Worm (Caenorhabditis elegans) whole organism, young adult: ENCODE data around the gene tbg-1.
A peak's percentile ranks its signal among the peaks of the same experiment; 100 is the strongest.

Source experiments
- B0261.1 ChIP-seq: sonication (generic microtip); optimal IDR thresholded peaks from 2 replicates; lab custom pipeline; 2016; ENCODE audit warnings: mild to moderate bottlenecking, missing genetic modification characterization, moderate library complexity, missing compliant biosample characterization
- D2030.7 ChIP-seq: fragments of 200-800 bp; sonication (Bioruptor generic); IDR thresholded peaks from 2 replicates; pipeline ENCODE4 v1.3.6; 2022; ENCODE audit warnings: missing genetic modification reagents, missing genetic modification characterization, missing compliant biosample characterization
- F23B12.7 ChIP-seq: sonication (generic microtip); optimal IDR thresholded peaks from 2 replicates; lab custom pipeline; 2017; ENCODE audit warnings: missing genetic modification characterization, mild to moderate bottlenecking, missing compliant biosample characterization, antibody characterized with exemption, moderate library complexity; ENCODE audit not compliant: insufficient read depth
- F39B2.1 ChIP-seq: fragments of 200-800 bp; sonication (Bioruptor generic); IDR thresholded peaks from 2 replicates; pipeline ENCODE4 v1.3.6; 2022; ENCODE audit warnings: missing genetic modification reagents, missing genetic modification characterization, missing compliant biosample characterization
- F49E8.2 ChIP-seq: sonication (generic microtip); optimal IDR thresholded peaks from 3 replicates; lab custom pipeline; 2017; ENCODE audit warnings: missing genetic modification characterization, mild to moderate bottlenecking, missing compliant biosample characterization, antibody characterized with exemption, moderate library complexity; ENCODE audit not compliant: insufficient read depth
- F55B11.4 ChIP-seq: sonication (generic microtip); optimal IDR thresholded peaks from 2 replicates; lab custom pipeline; 2016; ENCODE audit warnings: missing compliant biosample characterization, missing genetic modification characterization, borderline replicate concordance; ENCODE audit not compliant: insufficient read depth
- F57A8.1 ChIP-seq: fragments of 200-800 bp; sonication (Bioruptor generic); optimal IDR thresholded peaks from 2 replicates; lab custom pipeline; 2018; ENCODE audit warnings: mild to moderate bottlenecking, missing genetic modification characterization, moderate library complexity, missing compliant biosample characterization
- K11D2.4 ChIP-seq: fragments of 200-800 bp; sonication (Bioruptor generic); IDR thresholded peaks from 2 replicates; pipeline ENCODE4 v1.3.6; 2022; ENCODE audit warnings: missing genetic modification reagents, missing genetic modification characterization, missing compliant biosample characterization
- K12H6.12 ChIP-seq: fragments of 200-800 bp; sonication (Bioruptor generic); optimal IDR thresholded peaks from 2 replicates; lab custom pipeline; 2018; ENCODE audit warnings: mild to moderate bottlenecking, missing genetic modification characterization, missing compliant biosample characterization
- T07F8.4 ChIP-seq: sonication (generic microtip); optimal IDR thresholded peaks from 2 replicates; lab custom pipeline; 2016; ENCODE audit warnings: mild to moderate bottlenecking, missing genetic modification characterization, moderate library complexity, missing compliant biosample characterization
- T26A5.8 ChIP-seq: sonication (generic microtip); optimal IDR thresholded peaks from 2 replicates; lab custom pipeline; 2016; ENCODE audit warnings: missing genetic modification characterization, missing compliant biosample characterization
- Y53G8AR.9 ChIP-seq: fragments of 200-800 bp; sonication (Bioruptor generic); conservative IDR thresholded peaks from 2 replicates; pipeline ENCODE4 v1.3.6; 2022; ENCODE audit warnings: missing genetic modification reagents, missing genetic modification characterization, missing compliant biosample characterization
- ZK185.1 ChIP-seq: sonication (generic microtip); optimal IDR thresholded peaks from 2 replicates; lab custom pipeline; 2016; ENCODE audit warnings: mild to moderate bottlenecking, missing genetic modification characterization, missing compliant biosample characterization; ENCODE audit not compliant: poor library complexity, severe bottlenecking
- atf-7 ChIP-seq: sonication (generic microtip); optimal IDR thresholded peaks from 2 replicates; lab custom pipeline; 2017; ENCODE audit warnings: mild to moderate bottlenecking, missing genetic modification characterization, missing compliant biosample characterization
- attf-3 ChIP-seq: fragments of 200-800 bp; sonication (Bioruptor generic); conservative IDR thresholded peaks from 2 replicates; pipeline ENCODE4 v1.3.6; 2022; ENCODE audit warnings: missing genetic modification reagents, missing genetic modification characterization, missing compliant biosample characterization
- attf-5 ChIP-seq: fragments of 200-800 bp; sonication (Bioruptor generic); optimal IDR thresholded peaks from 2 replicates; lab custom pipeline; 2018; ENCODE audit warnings: mild to moderate bottlenecking, missing genetic modification characterization, missing compliant biosample characterization
- cebp-1 ChIP-seq, 2 experiments: fragments of 200-800 bp in 1 of 2; sonication (Bioruptor generic) in 1 of 2; sonication (generic microtip) in 1 of 2; IDR thresholded peaks in 1 of 2; optimal IDR thresholded peaks in 1 of 2; 2 replicates each; pipeline versions ENCODE4 v1.3.6 to Lab custom; 2017 to 2022; ENCODE audit warnings: missing compliant biosample characterization in 2 of 2, missing genetic modification characterization in 2 of 2, mild to moderate bottlenecking in 1 of 2, missing genetic modification reagents in 1 of 2, moderate library complexity in 1 of 2
- ceh-27 ChIP-seq: fragments of 200-800 bp; sonication (Bioruptor generic); optimal IDR thresholded peaks from 2 replicates; lab custom pipeline; 2018; ENCODE audit warnings: mild to moderate bottlenecking, missing genetic modification characterization, moderate library complexity, missing compliant biosample characterization
- die-1 ChIP-seq: sonication (generic microtip); optimal IDR thresholded peaks from 2 replicates; lab custom pipeline; 2016; ENCODE audit warnings: missing genotype, mild to moderate bottlenecking, missing genetic modification characterization, missing compliant biosample characterization
- dpl-1 ChIP-seq: fragments of 150-350 bp; optimal IDR thresholded peaks from 2 replicates; lab custom pipeline; 2014; ENCODE audit warnings: missing biosample characterization, missing genetic modification reagents, missing genetic modification characterization
- egrh-3 ChIP-seq: fragments of 200-800 bp; sonication (Bioruptor generic); IDR thresholded peaks from 2 replicates; pipeline ENCODE4 v1.3.6; 2022; ENCODE audit warnings: missing genetic modification reagents, missing genetic modification characterization, missing compliant biosample characterization
- ekl-4 ChIP-seq: fragments of 200-800 bp; sonication (Bioruptor generic); IDR thresholded peaks from 2 replicates; pipeline ENCODE4 v1.3.6; 2022; ENCODE audit warnings: missing genetic modification reagents, missing genetic modification characterization, missing compliant biosample characterization
- ets-4 ChIP-seq: fragments of 200-800 bp; sonication (Bioruptor generic); optimal IDR thresholded peaks from 2 replicates; lab custom pipeline; 2018; ENCODE audit warnings: mild to moderate bottlenecking, missing genetic modification characterization, missing compliant biosample characterization
- gei-17 ChIP-seq: fragments of 200-800 bp; sonication (Bioruptor generic); optimal IDR thresholded peaks from 2 replicates; lab custom pipeline; 2018; ENCODE audit warnings: mild to moderate bottlenecking, missing genetic modification characterization, missing compliant biosample characterization
- hlh-26 ChIP-seq: fragments of 200-800 bp; sonication (Bioruptor generic); conservative IDR thresholded peaks from 2 replicates; pipeline ENCODE4 v1.3.6; 2022; ENCODE audit warnings: missing genetic modification reagents, missing genetic modification characterization, missing compliant biosample characterization
- hmg-1.2 ChIP-seq: fragments of 200-800 bp; sonication (Bioruptor generic); IDR thresholded peaks from 2 replicates; pipeline ENCODE4 v1.3.6; 2022; ENCODE audit warnings: missing genetic modification reagents, missing genetic modification characterization, missing compliant biosample characterization
- let-607 ChIP-seq, 2 experiments: fragments of 200-800 bp in 1 of 2; sonication (Bioruptor generic) in 1 of 2; sonication (generic microtip) in 1 of 2; optimal IDR thresholded peaks; 2 replicates each; lab custom pipeline; 2016 to 2018; ENCODE audit warnings: mild to moderate bottlenecking in 2 of 2, missing compliant biosample characterization in 2 of 2, missing genetic modification characterization in 2 of 2, moderate library complexity in 2 of 2, missing genotype in 1 of 2
- lsl-1 ChIP-seq: fragments of 200-800 bp; sonication (Bioruptor generic); optimal IDR thresholded peaks from 2 replicates; lab custom pipeline; 2018; ENCODE audit warnings: mild to moderate bottlenecking, missing genetic modification characterization, moderate library complexity, missing compliant biosample characterization
- madf-10 ChIP-seq: sonication (generic microtip); optimal IDR thresholded peaks from 2 replicates; lab custom pipeline; 2016; ENCODE audit warnings: mild to moderate bottlenecking, missing genetic modification characterization, missing compliant biosample characterization
- mcd-1 ChIP-seq: fragments of 200-800 bp; sonication (Bioruptor generic); IDR thresholded peaks from 2 replicates; pipeline ENCODE4 v1.3.6; 2022; ENCODE audit warnings: missing genetic modification reagents, missing genetic modification characterization, missing compliant biosample characterization
- mel-28 ChIP-seq: sonication (generic microtip); optimal IDR thresholded peaks from 2 replicates; lab custom pipeline; 2016; ENCODE audit warnings: borderline replicate concordance, mild to moderate bottlenecking, missing genetic modification characterization, missing compliant biosample characterization
- nfya-1 ChIP-seq: sonication (generic microtip); optimal IDR thresholded peaks from 2 replicates; lab custom pipeline; 2017; ENCODE audit warnings: antibody characterized with exemption, missing compliant biosample characterization, missing genetic modification characterization, borderline replicate concordance; ENCODE audit not compliant: insufficient read depth
- nfyb-1 ChIP-seq: fragments of 200-800 bp; sonication (Bioruptor generic); IDR thresholded peaks from 2 replicates; pipeline ENCODE4 v1.3.6; 2022; ENCODE audit warnings: missing genetic modification reagents, missing genetic modification characterization, missing compliant biosample characterization
- nhr-27 ChIP-seq: fragments of 200-800 bp; sonication (Bioruptor generic); optimal IDR thresholded peaks from 2 replicates; lab custom pipeline; 2018; ENCODE audit warnings: mild to moderate bottlenecking, missing genetic modification characterization, moderate library complexity, missing compliant biosample characterization
- rcor-1 ChIP-seq: fragments of 200-800 bp; sonication (Bioruptor generic); IDR thresholded peaks from 2 replicates; pipeline ENCODE4 v1.3.6; 2022; ENCODE audit warnings: missing genetic modification reagents, missing genetic modification characterization, missing compliant biosample characterization
- rec-8 ChIP-seq, 2 experiments: sonication (generic microtip); optimal IDR thresholded peaks; 2 replicates each; lab custom pipeline; 2016; ENCODE audit warnings: mild to moderate bottlenecking in 2 of 2, missing genetic modification characterization in 2 of 2, missing genetic modification reagents in 2 of 2, missing genotype in 2 of 2, missing biosample characterization in 1 of 2, missing compliant biosample characterization in 1 of 2, moderate library complexity in 1 of 2
- repo-1 ChIP-seq: sonication (generic microtip); optimal IDR thresholded peaks from 2 replicates; lab custom pipeline; 2017; ENCODE audit warnings: mild to moderate bottlenecking, missing genetic modification characterization, missing compliant biosample characterization
- snpc-1.1 ChIP-seq: sonication (generic microtip); optimal IDR thresholded peaks from 2 replicates; lab custom pipeline; 2017; ENCODE audit warnings: missing genetic modification characterization, mild to moderate bottlenecking, missing compliant biosample characterization, antibody characterized with exemption, moderate library complexity, missing genotype, missing genetic modification reagents; ENCODE audit not compliant: insufficient read depth
- tbx-9 ChIP-seq: sonication (generic microtip); optimal IDR thresholded peaks from 2 replicates; lab custom pipeline; 2016; ENCODE audit warnings: borderline replicate concordance, missing genetic modification characterization, inconsistent platforms, missing compliant biosample characterization
- ztf-25 ChIP-seq: fragments of 200-800 bp; sonication (Bioruptor generic); IDR thresholded peaks from 2 replicates; pipeline ENCODE4 v1.3.6; 2022; ENCODE audit warnings: missing genetic modification reagents, missing genetic modification characterization, missing compliant biosample characterization

The tbg-1 gene

DNA sequence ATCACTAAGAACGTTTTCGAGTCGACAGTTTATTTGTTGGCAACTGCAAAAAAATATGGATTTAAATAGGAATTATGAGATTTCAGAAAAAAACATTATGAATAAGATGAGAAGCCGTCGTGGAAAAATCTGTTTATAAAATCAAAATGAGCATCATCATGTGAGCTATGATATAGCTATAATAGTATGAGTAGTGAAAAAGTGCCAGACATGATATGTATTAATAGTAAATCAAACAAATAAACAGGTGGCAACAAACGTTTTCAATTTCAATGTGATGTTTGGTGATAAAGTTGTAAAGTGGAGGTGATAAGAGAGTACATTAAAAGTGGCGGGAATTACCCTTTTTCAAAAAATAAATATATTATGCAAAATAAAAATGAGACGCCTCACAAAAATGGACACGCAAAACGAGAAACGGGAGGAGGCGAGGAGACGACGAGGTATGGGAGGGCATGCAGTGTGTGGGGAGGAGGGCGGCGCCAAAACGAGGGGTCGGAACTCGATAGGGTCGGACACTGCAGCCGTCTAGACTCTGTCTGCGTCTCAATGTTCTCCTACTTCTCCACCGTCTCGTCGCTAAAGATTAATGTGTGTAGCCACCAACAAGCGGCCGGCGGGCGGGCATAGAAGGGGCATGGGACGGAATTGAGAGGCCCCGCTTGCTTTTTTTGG lies 38.8 kb upstream of the tbg-1 start, which contains the start of gene C07A9.9 (continued):
- TF ChIP-seq dpl-1, result no peak
- 0 out of 2 replicates have a peak, but pooled peaks have one; percentile 63 for TF ChIP-seq nfyb-1
- TF ChIP-seq gei-17 (GFP tag; lab: Kevin White, UChicago), result no peak
- TF ChIP-seq die-1, result peak; percentile 49
- no peak for TF ChIP-seq B0261.1 (tag; lab: Kevin White, UChicago)
- no peak for TF ChIP-seq F57A8.1
- no peak for TF ChIP-seq attf-3 (GFP tag; lab: Robert Waterston, UW)
- no peak for TF ChIP-seq nhr-27 (tag; lab: Kevin White, UChicago)
- no peak for TF ChIP-seq hlh-26 (GFP tag; lab: Robert Waterston, UW)
- TF ChIP-seq ceh-27 (GFP tag; lab: Kevin White, UChicago), result peak; percentile 56
- TF ChIP-seq F39B2.1 (GFP tag; lab: Robert Waterston, UW), result no peak
- TF ChIP-seq attf-5 (GFP tag; lab: Kevin White, UChicago), result peak; percentile 56
- TF ChIP-seq cebp-1 (GFP tag; IDR thresholded peaks at IDR 0.05; lab: Robert Waterston, UW), result no peak
- TF ChIP-seq cebp-1 (tag; optimal IDR thresholded peaks at IDR 0.05; lab: Kevin White, UChicago), result no peak
- TF ChIP-seq mcd-1 (GFP tag; lab: Robert Waterston, UW), result no peak; the same call in 1 of the 2 replicates
- no peak for TF ChIP-seq Y53G8AR.9 (GFP tag; lab: Robert Waterston, UW)
- peak; percentile 32; the same call in 1 of the 2 replicates for TF ChIP-seq hmg-1.2 (GFP tag; lab: Robert Waterston, UW)
- no peak for TF ChIP-seq T07F8.4 (tag; lab: Kevin White, UChicago)
- no peak for TF ChIP-seq repo-1 (tag; lab: Kevin White, UChicago)
- no peak for TF ChIP-seq madf-10 (tag; lab: Kevin White, UChicago)
- no peak for TF ChIP-seq nfya-1 (tag; lab: Kevin White, UChicago)
- peak; percentile 76 for TF ChIP-seq egrh-3 (GFP tag; lab: Robert Waterston, UW)
- no peak for TF ChIP-seq tbx-9 (tag; lab: Kevin White, UChicago)
- no peak for TF ChIP-seq lsl-1
- TF ChIP-seq atf-7 (tag; lab: Kevin White, UChicago), result no peak
- TF ChIP-seq D2030.7, result no peak
- TF ChIP-seq F23B12.7 (tag; lab: Kevin White, UChicago), result no peak
- no peak for TF ChIP-seq rec-8 (tag; optimal IDR thresholded peaks at IDR 0.05; lab: Kevin White, UChicago)
- TF ChIP-seq T26A5.8, result no peak
- peak; percentile 2 for TF ChIP-seq ZK185.1 (tag; lab: Kevin White, UChicago)
- no peak for TF ChIP-seq F55B11.4 (tag; lab: Kevin White, UChicago)
- peak; percentile 54; the same call in 1 of the 2 replicates for TF ChIP-seq ekl-4 (GFP tag; lab: Robert Waterston, UW)
- peak; percentile 78 for TF ChIP-seq ets-4 (GFP tag; lab: Kevin White, UChicago)
- TF ChIP-seq let-607 (tag; optimal IDR thresholded peaks at IDR 0.05; lab: Kevin White, UChicago), result peak in 1 of 2 experiments; percentile 3
- peak; percentile 37 for TF ChIP-seq snpc-1.1 (tag; lab: Kevin White, UChicago)
- no peak for TF ChIP-seq F49E8.2 (tag; lab: Kevin White, UChicago)
- no peak for TF ChIP-seq mel-28 (tag; lab: Kevin White, UChicago)
- TF ChIP-seq ztf-25 (GFP tag; lab: Robert Waterston, UW), result no peak
- peak; percentile 67 for TF ChIP-seq K12H6.12 (tag; lab: Kevin White, UChicago)
- peak; percentile 30; the same call in 1 of the 2 replicates for TF ChIP-seq K11D2.4 (GFP tag; lab: Robert Waterston, UW)
- TF ChIP-seq rcor-1 (GFP tag; lab: Robert Waterston, UW), result no peak; the same call in 1 of the 2 replicates
